Worm (Caenorhabditis elegans) whole organism, early embryonic: ENCODE results near the gene mltn-12.

Source experiments
- B0310.2 ChIP-seq: sonication (generic microtip); optimal IDR thresholded peaks from 2 replicates; lab custom pipeline; 2016; ENCODE audit warnings: mild to moderate bottlenecking, missing genetic modification characterization, missing compliant biosample characterization
- ama-1 ChIP-seq: fragments of 150-350 bp; optimal IDR thresholded peaks from 2 replicates; lab custom pipeline; 2014
- ceh-13 ChIP-seq: fragments of 200-800 bp; sonication (Bioruptor generic); optimal IDR thresholded peaks from 2 replicates; lab custom pipeline; 2018; ENCODE audit warnings: mild to moderate bottlenecking, missing genetic modification characterization, missing compliant biosample characterization
- flt-1 ChIP-seq: fragments of 200-800 bp; sonication (Bioruptor generic); IDR thresholded peaks from 2 replicates; pipeline ENCODE4 v1.3.6; 2022; ENCODE audit warnings: missing genetic modification characterization, missing compliant biosample characterization
- hmg-4 ChIP-seq: fragments of 200-800 bp; sonication (Bioruptor generic); optimal IDR thresholded peaks from 2 replicates; lab custom pipeline; 2018; ENCODE audit warnings: mild to moderate bottlenecking, missing genetic modification characterization, missing compliant biosample characterization
- tra-4 ChIP-seq: sonication (generic microtip); optimal IDR thresholded peaks from 2 replicates; lab custom pipeline; 2017; ENCODE audit warnings: missing genetic modification characterization, missing compliant biosample characterization

DNA sequence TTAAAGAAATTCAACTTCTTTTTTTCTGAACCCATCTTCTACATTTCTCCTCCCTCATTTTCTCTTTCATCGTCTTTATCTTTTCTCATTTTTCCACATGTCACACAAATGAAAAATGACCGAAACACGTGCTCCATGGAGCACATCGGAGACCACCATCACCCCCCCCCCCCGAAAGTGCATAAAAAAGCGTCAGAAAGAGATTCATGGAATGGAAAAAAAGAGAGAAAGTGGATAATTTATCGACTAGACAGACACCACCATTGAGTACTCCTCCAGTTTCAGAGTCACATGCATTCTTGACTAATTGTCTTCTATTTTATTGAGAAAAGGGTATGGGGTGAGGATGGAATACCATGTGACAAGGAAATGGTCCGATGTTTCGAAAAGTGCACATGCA is 45.7 kb upstream of the mltn-12 start:
- TF ChIP-seq ama-1 (lab: Kevin White, UChicago), result no peak
- TF ChIP-seq B0310.2 (tag; lab: Kevin White, UChicago), result no peak
- TF ChIP-seq flt-1 (GFP tag; lab: Robert Waterston, UW), result no peak
- TF ChIP-seq hmg-4 (GFP tag; lab: Kevin White, UChicago), result no peak
- no peak for TF ChIP-seq tra-4 (tag; lab: Kevin White, UChicago)
- TF ChIP-seq ceh-13 (GFP tag; lab: Kevin White, UChicago), result no peak
